Fruit fly (Drosophila melanogaster): ENCODE measurements around the gene CG17283.

The CG17283 gene

DNA sequence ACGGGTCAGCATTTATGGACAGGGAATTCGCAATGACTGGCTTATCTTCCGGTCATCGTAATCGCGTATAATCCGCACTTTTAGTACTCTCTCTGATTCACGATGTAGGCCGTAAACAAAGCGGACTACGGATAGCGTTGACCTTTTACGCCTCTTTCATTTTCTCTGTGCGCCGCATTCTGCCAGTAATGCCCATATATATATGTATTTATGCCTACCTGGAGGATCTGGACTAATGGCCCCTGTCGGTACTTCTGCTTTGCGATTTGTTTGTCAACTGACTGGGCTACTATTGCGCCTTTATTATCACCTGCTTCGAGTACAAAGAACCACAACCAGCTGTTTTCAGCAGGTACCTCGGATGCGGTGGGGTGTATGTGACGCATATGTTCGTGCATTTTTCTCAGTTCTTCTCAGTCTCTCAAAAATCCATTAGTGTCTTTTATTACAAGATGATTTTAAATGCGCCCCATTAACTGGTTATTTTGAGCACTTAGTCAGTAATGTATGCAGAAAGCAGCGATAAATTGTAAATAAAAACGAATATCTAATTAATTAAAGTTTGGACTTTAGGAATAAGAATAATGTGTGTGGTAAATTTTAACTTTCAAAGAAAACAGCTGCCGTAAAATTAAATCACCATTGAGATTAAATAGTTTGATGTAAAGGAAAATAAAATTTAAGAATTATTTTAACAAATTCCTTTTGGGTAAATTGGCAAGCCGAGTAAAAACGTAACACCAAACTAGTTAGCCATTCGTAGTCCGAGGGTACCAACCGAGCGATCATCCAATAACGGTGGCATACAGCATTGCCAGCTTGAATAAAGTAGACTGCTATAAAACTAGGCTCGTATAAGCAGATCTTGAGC lies 13.1 kb upstream of the CG17283 start, which contains the start of gene CREG (continued):
- TF ChIP-seq Hr39 (GFP tag; optimal IDR thresholded peaks at IDR 0.05) (peak; percentile 26), Smox (GFP tag; optimal IDR thresholded peaks at IDR 0.05) (peak; percentile 55), CG8119 (GFP tag; IDR thresholded peaks at IDR 0.05) (0 out of 3 replicates have a peak, but pooled peaks have one; percentile 15), Sox102F (GFP tag; optimal IDR thresholded peaks at IDR 0.05) (peak; percentile 57), CG15336 (GFP tag; IDR thresholded peaks at IDR 0.05) (no peak), CG3919 (GFP tag; optimal IDR thresholded peaks at IDR 0.05) (peak; percentile 53), Blimp-1 (GFP tag; optimal IDR thresholded peaks at IDR 0.05) (peak; percentile 11), CG6792 (GFP tag; optimal IDR thresholded peaks at IDR 0.05) (peak; percentile 35), CG11294 (GFP tag; IDR thresholded peaks at IDR 0.05) (no peak), fkh (GFP tag; optimal IDR thresholded peaks at IDR 0.05) (peak; percentile 20), Hr38 (GFP tag; optimal IDR thresholded peaks at IDR 0.05) (no peak), Ets96B (tag; optimal IDR thresholded peaks at IDR 0.05) (no peak), CG6808 (GFP tag; optimal IDR thresholded peaks at IDR 0.05) (peak; percentile 44), ss (GFP tag; optimal IDR thresholded peaks at IDR 0.05) (peak; percentile 5 to 24), achi (GFP tag; optimal IDR thresholded peaks at IDR 0.05) (peak; percentile 36), Eip93F (GFP tag; optimal IDR thresholded peaks at IDR 0.05) (peak; percentile 48), OdsH (GFP tag; optimal IDR thresholded peaks at IDR 0.05) (peak; percentile 57), Sox15 (GFP tag; optimal IDR thresholded peaks at IDR 0.05) (no peak), CG1621 (tag; optimal IDR thresholded peaks at IDR 0.05) (no peak), CG34406 (GFP tag; optimal IDR thresholded peaks at IDR 0.05) (peak; percentile 45), Ets21C (GFP tag; optimal IDR thresholded peaks at IDR 0.05) (peak; percentile 30), CG6163 (GFP tag; IDR thresholded peaks at IDR 0.05) (peak; percentile 33; the same call in 1 of the 3 replicates), fd59A (GFP tag; optimal IDR thresholded peaks at IDR 0.05) (no peak), net (GFP tag; optimal IDR thresholded peaks at IDR 0.05) (peak; percentile 44)

DNA sequence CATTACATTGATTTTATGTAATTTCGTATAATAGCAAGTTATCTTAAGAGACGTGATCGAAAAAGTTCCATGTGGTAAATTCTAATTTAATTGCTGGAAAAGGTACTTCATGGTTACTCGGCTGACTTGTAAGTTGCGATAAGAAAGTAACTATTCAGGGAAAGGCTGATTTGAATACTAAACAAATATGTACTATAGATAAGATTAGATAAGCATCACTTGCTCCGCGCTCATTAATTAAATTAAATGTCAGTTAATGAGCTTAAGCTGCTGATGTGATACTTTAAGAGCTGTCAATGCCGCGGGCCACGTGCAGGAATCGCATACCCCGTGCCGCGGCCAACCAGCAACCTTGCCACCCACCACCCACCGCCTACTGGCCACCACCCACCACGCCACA lies 7.6 kb upstream of the CG17283 start:
- TF ChIP-seq fkh (GFP tag; optimal IDR thresholded peaks at IDR 0.05) = peak; percentile 19
- TF ChIP-seq Eip78C (GFP tag) = no peak

DNA sequence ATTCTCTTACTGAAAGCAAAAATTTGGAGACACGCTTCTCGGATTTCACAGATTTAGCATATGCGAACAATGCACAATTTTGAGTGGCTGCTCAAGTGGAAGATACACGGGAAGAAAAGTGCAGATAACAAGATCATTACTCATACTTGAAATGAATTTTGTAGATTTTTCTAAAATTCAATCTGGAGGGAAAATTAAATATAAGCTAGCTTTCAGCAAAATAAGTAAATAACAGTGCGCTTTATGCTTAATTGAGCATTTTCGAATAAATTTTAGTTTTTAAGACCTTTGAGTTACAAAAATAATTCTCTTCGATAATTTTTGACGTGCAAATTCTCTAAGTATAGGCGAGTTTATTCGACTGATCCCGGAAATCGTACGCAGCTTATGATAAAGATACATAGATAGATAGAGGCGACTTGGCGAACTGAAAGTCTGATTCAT lies 7.0 kb upstream of the CG17283 start:
- TF ChIP-seq OdsH (GFP tag; optimal IDR thresholded peaks at IDR 0.05) (peak; percentile 55), CG10669 (GFP tag; optimal IDR thresholded peaks at IDR 0.05) (peak; percentile 78), CG6854 (GFP tag; optimal IDR thresholded peaks at IDR 0.05) (peak; percentile 29), Hr38 (GFP tag; optimal IDR thresholded peaks at IDR 0.05) (no peak), Sox102F (GFP tag; optimal IDR thresholded peaks at IDR 0.05) (peak; percentile 14), CG8632 (GFP tag; optimal IDR thresholded peaks at IDR 0.05) (peak; percentile 29), pdm3 (GFP tag; optimal IDR thresholded peaks at IDR 0.05) (peak; percentile 59), CG3919 (GFP tag; optimal IDR thresholded peaks at IDR 0.05) (peak; percentile 83), CG6792 (GFP tag; optimal IDR thresholded peaks at IDR 0.05) (peak; percentile 64), topi (GFP tag; optimal IDR thresholded peaks at IDR 0.05) (peak; percentile 84), Eip93F (GFP tag; optimal IDR thresholded peaks at IDR 0.05) (no peak), Ets21C (GFP tag; optimal IDR thresholded peaks at IDR 0.05) (peak; percentile 49), CG9139 (GFP tag; optimal IDR thresholded peaks at IDR 0.05) (no peak), CG6163 (GFP tag; IDR thresholded peaks at IDR 0.05) (peak; percentile 75), CG16779 (tag; optimal IDR thresholded peaks at IDR 0.05) (peak; percentile 17), CG11902 (GFP tag; optimal IDR thresholded peaks at IDR 0.05) (peak; percentile 73), CG11294 (GFP tag; IDR thresholded peaks at IDR 0.05) (no peak; the same call in 1 of the 2 replicates), esn (GFP tag; optimal IDR thresholded peaks at IDR 0.05) (peak; percentile 72), CG32006 (GFP tag; optimal IDR thresholded peaks at IDR 0.05) (peak; percentile 69), vri (GFP tag; optimal IDR thresholded peaks at IDR 0.05) (no peak), Gug (GFP tag; IDR thresholded peaks at IDR 0.05) (no peak), CG8319 (GFP tag; optimal IDR thresholded peaks at IDR 0.05) (no peak), Blimp-1 (GFP tag; optimal IDR thresholded peaks at IDR 0.05) (peak; percentile 31), eg (GFP tag; IDR thresholded peaks at IDR 0.05) (0 out of 3 replicates have a peak, but pooled peaks have one; percentile 40), CG8119 (GFP tag; IDR thresholded peaks at IDR 0.05) (peak; percentile 54; the same call in 1 of the 3 replicates), dsx (GFP tag; optimal IDR thresholded peaks at IDR 0.05; ENCODE audit: poor library complexity, severe bottlenecking) (peak; percentile 69), ss (GFP tag; optimal IDR thresholded peaks at IDR 0.05) (peak; percentile 44 to 67), dac (GFP tag; optimal IDR thresholded peaks at IDR 0.05) (peak; percentile 34), Ets96B (tag; optimal IDR thresholded peaks at IDR 0.05) (peak; percentile 75), Eip75B (GFP tag; optimal IDR thresholded peaks at IDR 0.05) (peak; percentile 77), CG4318 (GFP tag; optimal IDR thresholded peaks at IDR 0.05) (peak; percentile 31), spab (GFP tag; optimal IDR thresholded peaks at IDR 0.05) (peak; percentile 64)

Data from whole organism, prepupa.